Fruit fly (Drosophila melanogaster) whole organism, embryonic: ENCODE data around the gene Hydr2.

Experiments used
- Asciz ChIP-seq: fragments of 200-800 bp; sonication (Bioruptor generic); optimal IDR thresholded peaks from 2 replicates; lab custom pipeline; 2017; ENCODE audit warnings: missing biosample characterization, mild to moderate bottlenecking, missing genetic modification characterization, missing genetic modification reagents
- Atf6 ChIP-seq: fragments of 200-800 bp; sonication (Bioruptor generic); IDR thresholded peaks from 2 replicates; pipeline ENCODE4 v1.3.6; 2022; ENCODE audit warnings: missing biosample characterization, missing genetic modification characterization
- Bteb2 ChIP-seq: fragments of 200-800 bp; sonication (Bioruptor generic); optimal IDR thresholded peaks from 2 replicates; lab custom pipeline; 2016; ENCODE audit warnings: missing biosample characterization, missing genetic modification characterization
- CG10654 ChIP-seq: fragments of 200-800 bp; sonication (Bioruptor generic); optimal IDR thresholded peaks from 2 replicates; lab custom pipeline; 2016; ENCODE audit warnings: missing biosample characterization, missing genetic modification characterization
- CG12104 ChIP-seq: fragments of 200-800 bp; sonication (Bioruptor generic); optimal IDR thresholded peaks from 3 replicates; lab custom pipeline; 2016; ENCODE audit warnings: missing biosample characterization, missing genetic modification characterization
- CG12219 ChIP-seq: fragments of 200-800 bp; sonication (Bioruptor generic); optimal IDR thresholded peaks from 3 replicates; lab custom pipeline; 2018; ENCODE audit warnings: missing biosample characterization, mild to moderate bottlenecking, missing genetic modification characterization
- CG14441 ChIP-seq: fragments of 200-800 bp; sonication (Bioruptor generic); IDR thresholded peaks from 2 replicates; pipeline ENCODE4 v1.3.6; 2022; ENCODE audit warnings: missing biosample characterization, missing genetic modification characterization
- CG17359 ChIP-seq: fragments of 200-800 bp; sonication (Bioruptor generic); optimal IDR thresholded peaks from 3 replicates; lab custom pipeline; 2018; ENCODE audit warnings: missing biosample characterization, mild to moderate bottlenecking, missing genetic modification characterization, moderate library complexity
- CG17361 ChIP-seq: fragments of 200-800 bp; sonication (Bioruptor generic); IDR thresholded peaks from 3 replicates; pipeline ENCODE4 v1.3.6; 2022; ENCODE audit warnings: missing biosample characterization, missing genetic modification characterization
- CG2116 ChIP-seq: fragments of 200-800 bp; sonication (Bioruptor generic); optimal IDR thresholded peaks from 3 replicates; lab custom pipeline; 2018; ENCODE audit warnings: missing biosample characterization, mild to moderate bottlenecking, missing genetic modification characterization
- CG30403 ChIP-seq: fragments of 200-800 bp; sonication (Bioruptor generic); optimal IDR thresholded peaks from 3 replicates; lab custom pipeline; 2016; ENCODE audit warnings: missing biosample characterization, missing genetic modification characterization
- CG3726 ChIP-seq: fragments of 200-800 bp; sonication (Bioruptor generic); IDR thresholded peaks from 3 replicates; pipeline ENCODE4, ENCODE4 v1.3.6; 2022; ENCODE audit warnings: missing biosample characterization, missing genetic modification characterization
- CG4424 ChIP-seq: fragments of 200-800 bp; sonication (Bioruptor generic); optimal IDR thresholded peaks from 3 replicates; lab custom pipeline; 2016; ENCODE audit warnings: missing biosample characterization, missing genetic modification characterization
- CG4707 ChIP-seq: fragments of 200-800 bp; sonication (Bioruptor generic); optimal IDR thresholded peaks from 2 replicates; lab custom pipeline; 2018; ENCODE audit warnings: missing biosample characterization, mild to moderate bottlenecking, missing genetic modification characterization, moderate library complexity
- CG4854 ChIP-seq: fragments of 200-800 bp; sonication (Bioruptor generic); optimal IDR thresholded peaks from 2 replicates; lab custom pipeline; 2016; ENCODE audit warnings: missing biosample characterization, missing genetic modification characterization, inconsistent platforms
- CG9215 ChIP-seq: fragments of 200-800 bp; sonication (Bioruptor generic); IDR thresholded peaks from 2 replicates; pipeline ENCODE4 v1.3.6; 2022; ENCODE audit warnings: missing biosample characterization, missing genetic modification characterization
- CG9876 ChIP-seq: fragments of 200-800 bp; sonication (Bioruptor generic); optimal IDR thresholded peaks from 2 replicates; lab custom pipeline; 2016; ENCODE audit warnings: missing biosample characterization, missing genetic modification characterization
- Dek ChIP-seq: fragments of 200-800 bp; sonication (Bioruptor generic); optimal IDR thresholded peaks from 3 replicates; lab custom pipeline; 2019; ENCODE audit warnings: missing biosample characterization, mild to moderate bottlenecking, missing genetic modification characterization, moderate library complexity
- Dll ChIP-seq: fragments of 200-800 bp; sonication (Bioruptor generic); IDR thresholded peaks from 4 replicates; pipeline ENCODE4 v1.3.6; 2022; ENCODE audit warnings: missing biosample characterization, missing genetic modification characterization; ENCODE audit not compliant: partially characterized antibody
- Eip74EF ChIP-seq, 2 experiments: fragments of 200-800 bp in 1 of 2; fragments of >200 bp in 1 of 2; sonication (Bioruptor generic) in 1 of 2; optimal IDR thresholded peaks; 2 replicates each; lab custom pipeline; 2017 to 2019; ENCODE audit warnings: missing biosample characterization in 2 of 2, missing genetic modification characterization in 2 of 2, mild to moderate bottlenecking in 1 of 2, moderate library complexity in 1 of 2
- HLHmδ ChIP-seq: fragments of 200-800 bp; sonication (Bioruptor generic); optimal IDR thresholded peaks from 2 replicates; lab custom pipeline; 2018; ENCODE audit warnings: missing biosample characterization, mild to moderate bottlenecking, missing genetic modification characterization, moderate library complexity
- Hand ChIP-seq: fragments of 200-800 bp; sonication (Bioruptor generic); optimal IDR thresholded peaks from 2 replicates; lab custom pipeline; 2017; ENCODE audit warnings: mild to moderate bottlenecking, missing biosample characterization, missing genetic modification reagents, missing genetic modification characterization
- Jarid2 ChIP-seq: fragments of 200-800 bp; sonication (Bioruptor generic); optimal IDR thresholded peaks from 3 replicates; lab custom pipeline; 2017; ENCODE audit warnings: mild to moderate bottlenecking, missing biosample characterization, missing genetic modification reagents, missing genetic modification characterization
- MBD-R2 ChIP-seq: fragments of 200-800 bp; sonication (Bioruptor generic); IDR thresholded peaks from 2 replicates; pipeline ENCODE4 v1.3.6; 2022; ENCODE audit warnings: missing biosample characterization, missing genetic modification characterization
- NC2α ChIP-seq: fragments of 200-800 bp; sonication (Bioruptor generic); optimal IDR thresholded peaks from 2 replicates; lab custom pipeline; 2016; ENCODE audit warnings: missing biosample characterization, missing genetic modification characterization
- NFAT ChIP-seq: fragments of 200-800 bp; sonication (Bioruptor generic); IDR thresholded peaks from 2 replicates; pipeline ENCODE4 v1.3.6; 2022; ENCODE audit warnings: missing biosample characterization, missing genetic modification characterization
- Neu2 ChIP-seq: fragments of 200-800 bp; sonication (Bioruptor generic); optimal IDR thresholded peaks from 3 replicates; lab custom pipeline; 2016; ENCODE audit warnings: missing biosample characterization, missing genetic modification characterization, borderline replicate concordance
- Poxn ChIP-seq: fragments of 200-800 bp; sonication (Bioruptor generic); IDR thresholded peaks from 2 replicates; pipeline ENCODE4 v1.3.6; 2022; ENCODE audit warnings: missing biosample characterization, missing genetic modification characterization
- Side ChIP-seq: fragments of 200-800 bp; sonication (Bioruptor generic); optimal IDR thresholded peaks from 2 replicates; lab custom pipeline; 2016; ENCODE audit warnings: missing biosample characterization, missing genetic modification characterization
- Six4 ChIP-seq: fragments of 200-800 bp; sonication (Bioruptor generic); optimal IDR thresholded peaks from 2 replicates; lab custom pipeline; 2016; ENCODE audit warnings: missing biosample characterization, missing genetic modification characterization
- az2 ChIP-seq: fragments of 200-800 bp; sonication (Bioruptor generic); optimal IDR thresholded peaks from 3 replicates; lab custom pipeline; 2016; ENCODE audit warnings: missing biosample characterization, missing genetic modification characterization
- crc ChIP-seq: fragments of 200-800 bp; sonication (Bioruptor generic); optimal IDR thresholded peaks from 2 replicates; lab custom pipeline; 2016; ENCODE audit warnings: missing biosample characterization, missing genetic modification characterization
- dimm ChIP-seq: fragments of 200-800 bp; sonication (Bioruptor generic); IDR thresholded peaks from 2 replicates; pipeline ENCODE4 v1.3.6; 2022; ENCODE audit warnings: missing biosample characterization, missing genetic modification characterization
- dmrt11E ChIP-seq: fragments of 200-800 bp; sonication (Bioruptor generic); optimal IDR thresholded peaks from 3 replicates; lab custom pipeline; 2018; ENCODE audit warnings: missing biosample characterization, mild to moderate bottlenecking, missing genetic modification characterization, moderate library complexity
- ewg ChIP-seq: fragments of 200-800 bp; sonication (Bioruptor generic); optimal IDR thresholded peaks from 3 replicates; lab custom pipeline; 2017; ENCODE audit warnings: mild to moderate bottlenecking, missing biosample characterization, missing genetic modification reagents, missing genetic modification characterization
- fu2 ChIP-seq: fragments of 200-800 bp; sonication (Bioruptor generic); optimal IDR thresholded peaks from 2 replicates; lab custom pipeline; 2016; ENCODE audit warnings: missing biosample characterization, missing genetic modification characterization
- hb ChIP-seq: fragments of 200-800 bp; sonication (Bioruptor generic); IDR thresholded peaks from 3 replicates; pipeline ENCODE4 v1.3.6; 2022; ENCODE audit warnings: missing biosample characterization, missing genetic modification characterization; ENCODE audit not compliant: partially characterized antibody
- kay ChIP-seq: fragments of 200-800 bp; sonication (Bioruptor generic); optimal IDR thresholded peaks from 2 replicates; lab custom pipeline; 2016; ENCODE audit warnings: missing biosample characterization, missing genetic modification characterization
- lilli ChIP-seq: fragments of 200-800 bp; sonication (Bioruptor generic); optimal IDR thresholded peaks from 3 replicates; lab custom pipeline; 2016; ENCODE audit warnings: missing biosample characterization, missing genetic modification characterization
- org-1 ChIP-seq: fragments of 200-800 bp; sonication (Bioruptor generic); optimal IDR thresholded peaks from 2 replicates; lab custom pipeline; 2017; ENCODE audit warnings: missing biosample characterization, missing genetic modification characterization
- pfk ChIP-seq: fragments of 200-800 bp; sonication (Bioruptor generic); optimal IDR thresholded peaks from 2 replicates; lab custom pipeline; 2018; ENCODE audit warnings: missing biosample characterization, mild to moderate bottlenecking, missing genetic modification characterization, moderate library complexity
- repo ChIP-seq: fragments of 200-800 bp; sonication (Bioruptor generic); optimal IDR thresholded peaks from 2 replicates; lab custom pipeline; 2016; ENCODE audit warnings: missing biosample characterization, missing genetic modification characterization
- row ChIP-seq: fragments of 200-800 bp; sonication (Bioruptor generic); IDR thresholded peaks from 3 replicates; pipeline ENCODE4 v1.3.6; 2022; ENCODE audit warnings: missing biosample characterization, missing genetic modification characterization
- sens ChIP-seq: fragments of 200-800 bp; sonication (Bioruptor generic); peaks from one replicate; lab custom pipeline; 2016; ENCODE audit warnings: missing biosample characterization, missing genetic modification characterization
- sqz ChIP-seq: fragments of 200-800 bp; sonication (Bioruptor generic); optimal IDR thresholded peaks from 3 replicates; lab custom pipeline; 2018; ENCODE audit warnings: missing biosample characterization, mild to moderate bottlenecking, missing genetic modification characterization
- sr ChIP-seq: fragments of 200-800 bp; sonication (Bioruptor generic); IDR thresholded peaks from 3 replicates; pipeline ENCODE4 v1.3.6; 2022; ENCODE audit warnings: missing biosample characterization, missing genetic modification characterization
- ssp ChIP-seq: fragments of 200-800 bp; sonication (Bioruptor generic); IDR thresholded peaks from 2 replicates; pipeline ENCODE4 v1.3.6; 2022; ENCODE audit warnings: missing biosample characterization, missing genetic modification characterization
- tap ChIP-seq: fragments of 200-800 bp; optimal IDR thresholded peaks from 3 replicates; lab custom pipeline; 2019; ENCODE audit warnings: missing biosample characterization, mild to moderate bottlenecking, missing genetic modification characterization, moderate library complexity
- tna ChIP-seq: fragments of 200-800 bp; sonication (Bioruptor generic); IDR thresholded peaks from 2 replicates; pipeline ENCODE4 v1.3.6; 2022; ENCODE audit warnings: missing biosample characterization, missing genetic modification characterization; ENCODE audit not compliant: partially characterized antibody
- trem ChIP-seq: fragments of 200-800 bp; optimal IDR thresholded peaks from 3 replicates; lab custom pipeline; 2019; ENCODE audit warnings: missing biosample characterization, mild to moderate bottlenecking, missing genetic modification characterization, moderate library complexity
- unpg ChIP-seq: fragments of 200-800 bp; sonication (Bioruptor generic); optimal IDR thresholded peaks from 3 replicates; lab custom pipeline; 2018; ENCODE audit warnings: missing biosample characterization, mild to moderate bottlenecking, missing genetic modification characterization, moderate library complexity
- usp ChIP-seq: fragments of >200 bp; optimal IDR thresholded peaks from 2 replicates; lab custom pipeline; 2017; ENCODE audit warnings: missing biosample characterization, missing genetic modification characterization

Gene Hydr2

dm6 chr2L:3172745-3173271 lies 9.4 kb downstream of the Hydr2 start (continued):
- TF ChIP-seq CG2116 (GFP tag; lab: Kevin White, UChicago), result peak; percentile 57
- no peak for TF ChIP-seq CG30403 (GFP tag; lab: Kevin White, UChicago)
- no peak for TF ChIP-seq CG3726 (GFP tag; lab: Robert Waterston, UW)
- TF ChIP-seq org-1, result no peak
- no peak for TF ChIP-seq Eip74EF (GFP tag; optimal IDR thresholded peaks at IDR 0.05; lab: Kevin White, UChicago)
- peak; percentile 58 for TF ChIP-seq sqz (GFP tag; lab: Kevin White, UChicago)
- no peak for TF ChIP-seq Hand (GFP tag; lab: Kevin White, UChicago)
- TF ChIP-seq ssp (GFP tag; lab: Robert Waterston, UW), result no peak
- TF ChIP-seq hb (GFP tag; lab: Robert Waterston, UW), result peak; percentile 79
- no peak for TF ChIP-seq CG12219 (GFP tag; lab: Kevin White, UChicago)
- TF ChIP-seq CG4424 (GFP tag; lab: Kevin White, UChicago), result peak; percentile 55
- no peak for TF ChIP-seq CG12104 (GFP tag; lab: Kevin White, UChicago)
- TF ChIP-seq CG17361 (GFP tag; lab: Robert Waterston, UW), result no peak; the same call in 2 of the 3 replicates
- TF ChIP-seq usp (GFP tag; lab: Kevin White, UChicago), result no peak
- TF ChIP-seq Atf6 (GFP tag; lab: Robert Waterston, UW), result no peak
- TF ChIP-seq Six4 (GFP tag; lab: Kevin White, UChicago), result no peak
- no peak for TF ChIP-seq CG9215 (GFP tag; lab: Robert Waterston, UW)
- TF ChIP-seq dimm (GFP tag; lab: Robert Waterston, UW), result no peak
- TF ChIP-seq tap (tag; lab: Kevin White, UChicago), result peak; percentile 19
- no peak for TF ChIP-seq Poxn (GFP tag; lab: Robert Waterston, UW)
- no peak for TF ChIP-seq Neu2 (GFP tag; lab: Kevin White, UChicago)
- TF ChIP-seq CG14441, result no peak
- no peak for TF ChIP-seq CG4854
- TF ChIP-seq Bteb2, result peak; percentile 12
- TF ChIP-seq CG4707 (GFP tag; lab: Kevin White, UChicago), result no peak
- no peak for TF ChIP-seq fu2
- no peak for TF ChIP-seq kay (GFP tag; lab: Kevin White, UChicago)
- peak; percentile 85 for TF ChIP-seq tna (GFP tag; lab: Robert Waterston, UW)
- TF ChIP-seq ewg, result no peak
- no peak for TF ChIP-seq az2 (GFP tag; lab: Kevin White, UChicago)
- TF ChIP-seq CG9876, result no peak
- TF ChIP-seq Dll (GFP tag; lab: Robert Waterston, UW), result peak; percentile 71
- TF ChIP-seq HLHmδ, result peak; percentile 3
- peak; percentile 33 for TF ChIP-seq lilli (GFP tag; lab: Kevin White, UChicago)
- TF ChIP-seq row (GFP tag; lab: Robert Waterston, UW), result no peak
- TF ChIP-seq trem, result peak; percentile 53
- TF ChIP-seq pfk (GFP tag; lab: Kevin White, UChicago), result no peak
- TF ChIP-seq Side (GFP tag; lab: Kevin White, UChicago), result no peak
- TF ChIP-seq Dek (tag; lab: Kevin White, UChicago), result no peak
- TF ChIP-seq CG10654 (GFP tag; lab: Kevin White, UChicago), result no peak
- no peak for TF ChIP-seq unpg (GFP tag; lab: Kevin White, UChicago)
- no peak for TF ChIP-seq MBD-R2 (GFP tag; lab: Robert Waterston, UW)
- no peak for TF ChIP-seq CG17359 (tag; lab: Kevin White, UChicago)
- TF ChIP-seq repo, result no peak
- peak; percentile 62 for TF ChIP-seq Asciz (GFP tag; lab: Kevin White, UChicago)
- TF ChIP-seq NFAT (GFP tag; lab: Robert Waterston, UW), result no peak
- TF ChIP-seq Jarid2 (GFP tag; lab: Kevin White, UChicago), result no peak
- TF ChIP-seq NC2α, result no peak
- no peak for TF ChIP-seq dmrt11E (tag; lab: Kevin White, UChicago)
- TF ChIP-seq sens (GFP tag; lab: Kevin White, UChicago), result peak; percentile 82
- TF ChIP-seq sr (GFP tag; lab: Robert Waterston, UW), result no peak
- no peak for TF ChIP-seq crc (GFP tag; lab: Kevin White, UChicago)
